Worm (Caenorhabditis elegans) whole organism, early embryonic: ENCODE measurements around the gene prcc-1.

Experiments
- F13C5.2 ChIP-seq: sonication (generic microtip); optimal IDR thresholded peaks from 2 replicates; lab custom pipeline; 2017; ENCODE audit warnings: mild to moderate bottlenecking, missing genetic modification characterization, inconsistent platforms, missing compliant biosample characterization
- ama-1 ChIP-seq: fragments of 150-350 bp; optimal IDR thresholded peaks from 2 replicates; lab custom pipeline; 2014
- ceh-13 ChIP-seq: fragments of 200-800 bp; sonication (Bioruptor generic); optimal IDR thresholded peaks from 2 replicates; lab custom pipeline; 2018; ENCODE audit warnings: mild to moderate bottlenecking, missing genetic modification characterization, missing compliant biosample characterization
- ets-7 ChIP-seq: sonication (generic microtip); optimal IDR thresholded peaks from 2 replicates; lab custom pipeline; 2016; ENCODE audit warnings: missing genotype, missing genetic modification characterization, missing compliant biosample characterization
- hmbx-1 ChIP-seq: sonication (generic microtip); optimal IDR thresholded peaks from 2 replicates; lab custom pipeline; 2016; ENCODE audit warnings: mild to moderate bottlenecking, missing genetic modification characterization, missing compliant biosample characterization
- hnd-1 ChIP-seq: sonication (generic microtip); optimal IDR thresholded peaks from 2 replicates; lab custom pipeline; 2016; ENCODE audit warnings: missing genetic modification characterization, missing compliant biosample characterization
- pes-1 ChIP-seq: fragments of 200-800 bp; sonication (Bioruptor generic); IDR thresholded peaks from 2 replicates; pipeline ENCODE4 v1.3.6; 2022; ENCODE audit warnings: missing genetic modification reagents, missing genetic modification characterization, missing compliant biosample characterization
- sea-1 ChIP-seq: fragments of 200-800 bp; sonication (Bioruptor generic); conservative IDR thresholded peaks from 2 replicates; pipeline ENCODE4 v1.3.6; 2022; ENCODE audit warnings: missing genetic modification characterization, missing compliant biosample characterization
- tbx-11 ChIP-seq: fragments of 200-800 bp; sonication (Bioruptor generic); IDR thresholded peaks from 2 replicates; pipeline ENCODE4 v1.3.6; 2022; ENCODE audit warnings: missing genetic modification characterization, missing compliant biosample characterization
- tbx-37 ChIP-seq: fragments of 200-800 bp; sonication (Bioruptor generic); conservative IDR thresholded peaks from 2 replicates; pipeline ENCODE4 v1.3.6; 2022; ENCODE audit warnings: missing genetic modification reagents, missing genetic modification characterization, missing compliant biosample characterization

- TF ChIP-seq pes-1 (GFP tag; lab: Robert Waterston, UW) (no peak), ama-1 (no peak), ets-7 (tag; lab: Kevin White, UChicago) (no peak), tbx-37 (GFP tag; lab: Robert Waterston, UW) (no peak), ceh-13 (GFP tag; lab: Kevin White, UChicago) (no peak), hmbx-1 (no peak), sea-1 (GFP tag; lab: Robert Waterston, UW) (no peak), tbx-11 (GFP tag; lab: Robert Waterston, UW) (no peak), F13C5.2 (tag; lab: Kevin White, UChicago) (no peak), hnd-1 (no peak)
These were observed 6.9 kb downstream of the prcc-1 start, which contains the start of gene spin-2 for ce11 chrIV:13086705-13087104.
